Worm (Caenorhabditis elegans) whole organism, young adult: Measurements from ENCODE around the gene F53F4.17.

Experiments used
- B0019.2 ChIP-seq: fragments of 200-800 bp; sonication (Bioruptor generic); conservative IDR thresholded peaks from 2 replicates; pipeline ENCODE4 v1.3.6; 2022; ENCODE audit warnings: missing genetic modification reagents, missing genetic modification characterization, missing compliant biosample characterization
- B0035.1 ChIP-seq: sonication (generic microtip); optimal IDR thresholded peaks from 2 replicates; lab custom pipeline; 2016; ENCODE audit warnings: missing genetic modification characterization, mild to moderate bottlenecking, missing compliant biosample characterization, missing genotype, missing genetic modification reagents
- B0336.3 ChIP-seq: fragments of 200-800 bp; sonication (Bioruptor generic); IDR thresholded peaks from 2 replicates; pipeline ENCODE4 v1.3.6; 2022; ENCODE audit warnings: missing genetic modification characterization, missing compliant biosample characterization
- C17E4.6 ChIP-seq: fragments of 200-800 bp; sonication (Bioruptor generic); IDR thresholded peaks from 2 replicates; pipeline ENCODE4 v1.3.6; 2022; ENCODE audit warnings: missing genetic modification reagents, missing genetic modification characterization, missing compliant biosample characterization
- F10E7.11 ChIP-seq: sonication (generic microtip); optimal IDR thresholded peaks from 2 replicates; lab custom pipeline; 2017; ENCODE audit warnings: mild to moderate bottlenecking, missing genetic modification characterization, moderate library complexity, missing compliant biosample characterization
- T07F8.4 ChIP-seq: sonication (generic microtip); optimal IDR thresholded peaks from 2 replicates; lab custom pipeline; 2016; ENCODE audit warnings: mild to moderate bottlenecking, missing genetic modification characterization, moderate library complexity, missing compliant biosample characterization
- Y53G8AR.9 ChIP-seq: fragments of 200-800 bp; sonication (Bioruptor generic); conservative IDR thresholded peaks from 2 replicates; pipeline ENCODE4 v1.3.6; 2022; ENCODE audit warnings: missing genetic modification reagents, missing genetic modification characterization, missing compliant biosample characterization
- Y95B8A.8 ChIP-seq: fragments of 200-800 bp; sonication (Bioruptor generic); IDR thresholded peaks from 2 replicates; pipeline ENCODE4 v1.3.6; 2022; ENCODE audit warnings: missing genetic modification reagents, missing genetic modification characterization, missing compliant biosample characterization
- akir-1 ChIP-seq: fragments of 200-800 bp; sonication (Bioruptor generic); optimal IDR thresholded peaks from 2 replicates; lab custom pipeline; 2018; ENCODE audit warnings: mild to moderate bottlenecking, missing genetic modification characterization, moderate library complexity, missing compliant biosample characterization
- ama-1 ChIP-seq, 3 experiments: fragments of 150-350 bp in 1 of 3; sonication (generic microtip) in 2 of 3; optimal IDR thresholded peaks; 2 replicates each; lab custom pipeline; 2014 to 2018; ENCODE audit warnings: missing biosample characterization in 2 of 3, missing genetic modification characterization in 2 of 3, missing genetic modification reagents in 2 of 3
- aptf-2 ChIP-seq: fragments of 200-800 bp; sonication (Bioruptor generic); conservative IDR thresholded peaks from 2 replicates; pipeline ENCODE4 v1.3.6; 2022; ENCODE audit warnings: missing genetic modification reagents, missing genetic modification characterization, missing compliant biosample characterization
- aptf-3 ChIP-seq: fragments of 200-800 bp; sonication (Bioruptor generic); IDR thresholded peaks from 2 replicates; pipeline ENCODE4 v1.3.6; 2022; ENCODE audit warnings: missing genetic modification characterization, missing compliant biosample characterization
- athp-1 ChIP-seq: sonication (generic microtip); optimal IDR thresholded peaks from 2 replicates; lab custom pipeline; 2017; ENCODE audit warnings: mild to moderate bottlenecking, missing genetic modification characterization, missing compliant biosample characterization
- attf-6 ChIP-seq: fragments of 200-800 bp; sonication (Bioruptor generic); IDR thresholded peaks from 2 replicates; pipeline ENCODE4 v1.3.6; 2022; ENCODE audit warnings: missing genetic modification reagents, missing genetic modification characterization, missing compliant biosample characterization
- ceh-40 ChIP-seq: fragments of 200-800 bp; sonication (Bioruptor generic); IDR thresholded peaks from 2 replicates; pipeline ENCODE4 v1.3.6; 2022; ENCODE audit warnings: missing genetic modification characterization, missing compliant biosample characterization
- chd-7 ChIP-seq: sonication (generic microtip); optimal IDR thresholded peaks from 2 replicates; lab custom pipeline; 2016; ENCODE audit warnings: mild to moderate bottlenecking, missing genetic modification characterization, moderate library complexity, missing compliant biosample characterization
- die-1 ChIP-seq: sonication (generic microtip); optimal IDR thresholded peaks from 2 replicates; lab custom pipeline; 2016; ENCODE audit warnings: missing genotype, mild to moderate bottlenecking, missing genetic modification characterization, missing compliant biosample characterization
- efl-1 ChIP-seq: fragments of 150-350 bp; optimal IDR thresholded peaks from 2 replicates; lab custom pipeline; 2014; ENCODE audit warnings: missing biosample characterization, missing genetic modification reagents, missing genetic modification characterization
- egl-44 ChIP-seq: fragments of 200-800 bp; sonication (Bioruptor generic); IDR thresholded peaks from 2 replicates; pipeline ENCODE4 v1.3.6; 2022; ENCODE audit warnings: missing genetic modification reagents, missing genetic modification characterization, missing compliant biosample characterization
- egrh-3 ChIP-seq: fragments of 200-800 bp; sonication (Bioruptor generic); IDR thresholded peaks from 2 replicates; pipeline ENCODE4 v1.3.6; 2022; ENCODE audit warnings: missing genetic modification reagents, missing genetic modification characterization, missing compliant biosample characterization
- ekl-4 ChIP-seq: fragments of 200-800 bp; sonication (Bioruptor generic); IDR thresholded peaks from 2 replicates; pipeline ENCODE4 v1.3.6; 2022; ENCODE audit warnings: missing genetic modification reagents, missing genetic modification characterization, missing compliant biosample characterization
- gei-17 ChIP-seq: fragments of 200-800 bp; sonication (Bioruptor generic); optimal IDR thresholded peaks from 2 replicates; lab custom pipeline; 2018; ENCODE audit warnings: mild to moderate bottlenecking, missing genetic modification characterization, missing compliant biosample characterization
- him-1 ChIP-seq: sonication (generic microtip); optimal IDR thresholded peaks from 2 replicates; lab custom pipeline; 2016; ENCODE audit warnings: missing genotype, missing genetic modification reagents, missing genetic modification characterization, missing compliant biosample characterization
- hlh-26 ChIP-seq: fragments of 200-800 bp; sonication (Bioruptor generic); conservative IDR thresholded peaks from 2 replicates; pipeline ENCODE4 v1.3.6; 2022; ENCODE audit warnings: missing genetic modification reagents, missing genetic modification characterization, missing compliant biosample characterization
- hmg-20 ChIP-seq: fragments of 200-800 bp; sonication (Bioruptor generic); IDR thresholded peaks from 2 replicates; pipeline ENCODE4 v1.3.6; 2022; ENCODE audit warnings: missing genetic modification reagents, missing genetic modification characterization, missing compliant biosample characterization
- hsf-1 ChIP-seq: fragments of 200-800 bp; sonication (Bioruptor generic); IDR thresholded peaks from 2 replicates; pipeline ENCODE4 v1.3.6; 2022; ENCODE audit warnings: missing genetic modification reagents, missing genetic modification characterization, missing compliant biosample characterization
- let-526 ChIP-seq: fragments of 200-800 bp; sonication (Bioruptor generic); IDR thresholded peaks from 2 replicates; pipeline ENCODE4 v1.3.6; 2022; ENCODE audit warnings: missing genetic modification reagents, missing genetic modification characterization, missing compliant biosample characterization
- lin-35 ChIP-seq, 3 experiments: fragments of 150-350 bp in 2 of 3; sonication (generic microtip) in 1 of 3; optimal IDR thresholded peaks; 2 replicates each; lab custom pipeline; 2014 to 2018; ENCODE audit warnings: missing biosample characterization in 3 of 3, missing genetic modification characterization in 3 of 3, missing genetic modification reagents in 3 of 3
- lsl-1 ChIP-seq: fragments of 200-800 bp; sonication (Bioruptor generic); optimal IDR thresholded peaks from 2 replicates; lab custom pipeline; 2018; ENCODE audit warnings: mild to moderate bottlenecking, missing genetic modification characterization, moderate library complexity, missing compliant biosample characterization
- lsy-27 ChIP-seq: sonication (generic microtip); optimal IDR thresholded peaks from 2 replicates; lab custom pipeline; 2017; ENCODE audit warnings: missing genetic modification characterization, mild to moderate bottlenecking, missing compliant biosample characterization, antibody characterized with exemption, missing genotype, borderline replicate concordance; ENCODE audit not compliant: insufficient read depth
- madf-10 ChIP-seq: sonication (generic microtip); optimal IDR thresholded peaks from 2 replicates; lab custom pipeline; 2016; ENCODE audit warnings: mild to moderate bottlenecking, missing genetic modification characterization, missing compliant biosample characterization
- mcd-1 ChIP-seq: fragments of 200-800 bp; sonication (Bioruptor generic); IDR thresholded peaks from 2 replicates; pipeline ENCODE4 v1.3.6; 2022; ENCODE audit warnings: missing genetic modification reagents, missing genetic modification characterization, missing compliant biosample characterization
- mes-4 ChIP-seq: sonication (generic microtip); optimal IDR thresholded peaks from 2 replicates; lab custom pipeline; 2016; ENCODE audit warnings: missing genotype, missing genetic modification characterization, missing compliant biosample characterization
- nfya-1 ChIP-seq: sonication (generic microtip); optimal IDR thresholded peaks from 2 replicates; lab custom pipeline; 2017; ENCODE audit warnings: antibody characterized with exemption, missing compliant biosample characterization, missing genetic modification characterization, borderline replicate concordance; ENCODE audit not compliant: insufficient read depth
- nfya-2 ChIP-seq: fragments of 200-800 bp; sonication (Bioruptor generic); IDR thresholded peaks from 2 replicates; pipeline ENCODE4 v1.3.6; 2022; ENCODE audit warnings: missing genetic modification reagents, missing genetic modification characterization, missing compliant biosample characterization
- nhr-27 ChIP-seq: fragments of 200-800 bp; sonication (Bioruptor generic); optimal IDR thresholded peaks from 2 replicates; lab custom pipeline; 2018; ENCODE audit warnings: mild to moderate bottlenecking, missing genetic modification characterization, moderate library complexity, missing compliant biosample characterization
- nhr-90 ChIP-seq: sonication (generic microtip); optimal IDR thresholded peaks from 2 replicates; lab custom pipeline; 2016; ENCODE audit warnings: missing genotype, mild to moderate bottlenecking, missing genetic modification characterization, missing compliant biosample characterization
- rcor-1 ChIP-seq: fragments of 200-800 bp; sonication (Bioruptor generic); IDR thresholded peaks from 2 replicates; pipeline ENCODE4 v1.3.6; 2022; ENCODE audit warnings: missing genetic modification reagents, missing genetic modification characterization, missing compliant biosample characterization
- repo-1 ChIP-seq: sonication (generic microtip); optimal IDR thresholded peaks from 2 replicates; lab custom pipeline; 2017; ENCODE audit warnings: mild to moderate bottlenecking, missing genetic modification characterization, missing compliant biosample characterization
- rpc-1 ChIP-seq, 2 experiments: fragments of 150-350 bp in 1 of 2; sonication (generic microtip) in 1 of 2; optimal IDR thresholded peaks; 2 replicates each; lab custom pipeline; 2014 to 2018; ENCODE audit warnings: missing biosample characterization in 1 of 2, missing genetic modification characterization in 1 of 2, missing genetic modification reagents in 1 of 2, missing genotype in 1 of 2
- sea-2 ChIP-seq: fragments of 200-800 bp; sonication (Bioruptor generic); IDR thresholded peaks from 2 replicates; pipeline ENCODE4 v1.3.6; 2022; ENCODE audit warnings: missing genetic modification characterization, missing compliant biosample characterization
- snpc-1.3 ChIP-seq: sonication (generic microtip); optimal IDR thresholded peaks from 2 replicates; lab custom pipeline; 2017; ENCODE audit warnings: missing genetic modification characterization, mild to moderate bottlenecking, missing compliant biosample characterization, antibody characterized with exemption, moderate library complexity, missing genotype, missing genetic modification reagents; ENCODE audit not compliant: insufficient read depth
- somi-1 ChIP-seq: fragments of 200-800 bp; sonication (Bioruptor generic); optimal IDR thresholded peaks from 2 replicates; lab custom pipeline; 2018; ENCODE audit warnings: mild to moderate bottlenecking, missing genetic modification characterization, missing compliant biosample characterization
- sptf-2 ChIP-seq: fragments of 200-800 bp; sonication (Bioruptor generic); optimal IDR thresholded peaks from 2 replicates; lab custom pipeline; 2018; ENCODE audit warnings: mild to moderate bottlenecking, missing genetic modification characterization, missing compliant biosample characterization
- tbp1 ChIP-seq: fragments of 200-800 bp; sonication (Bioruptor generic); optimal IDR thresholded peaks from 2 replicates; lab custom pipeline; 2018; ENCODE audit warnings: mild to moderate bottlenecking, missing genetic modification characterization, missing compliant biosample characterization
- unc-130 ChIP-seq: sonication (generic microtip); optimal IDR thresholded peaks from 2 replicates; lab custom pipeline; 2016; ENCODE audit warnings: missing genetic modification reagents, missing genetic modification characterization, missing compliant biosample characterization
- unc-62 ChIP-seq: fragments of 150-350 bp; optimal IDR thresholded peaks from 2 replicates; lab custom pipeline; 2014; ENCODE audit warnings: missing biosample characterization, missing genetic modification reagents, missing genetic modification characterization
- zfh-2 ChIP-seq: fragments of 200-800 bp; sonication (Bioruptor generic); conservative IDR thresholded peaks from 2 replicates; pipeline ENCODE4 v1.3.6; 2022; ENCODE audit warnings: missing genetic modification reagents, missing genetic modification characterization, missing compliant biosample characterization

The F53F4.17 gene

ce11 chrV:13556746-13557145 is 31.3 kb upstream of the F53F4.17 start, which contains the start of gene cav-2:
Gene cav-2 (plus strand): TSS chrV:13557104.
- TF ChIP-seq lsl-1 (GFP tag; lab: Kevin White, UChicago), result peak; percentile 36
- TF ChIP-seq attf-6, result no peak
- TF ChIP-seq nhr-27 (tag; lab: Kevin White, UChicago), result peak; percentile 57
- no peak for TF ChIP-seq zfh-2 (GFP tag; lab: Robert Waterston, UW)
- peak; percentile 85 for TF ChIP-seq mcd-1 (GFP tag; lab: Robert Waterston, UW)
- no peak for TF ChIP-seq nhr-90 (tag; lab: Kevin White, UChicago)
- TF ChIP-seq hsf-1 (GFP tag; lab: Robert Waterston, UW), result no peak
- peak; percentile 66; the same call in 1 of the 2 replicates for TF ChIP-seq hmg-20 (GFP tag; lab: Robert Waterston, UW)
- no peak for TF ChIP-seq T07F8.4 (tag; lab: Kevin White, UChicago)
- peak; percentile 74 for TF ChIP-seq efl-1 (GFP tag; lab: Kevin White, UChicago)
- TF ChIP-seq ekl-4 (GFP tag; lab: Robert Waterston, UW), result 0 out of 2 replicates have a peak, but pooled peaks have one; percentile 52
- no peak for TF ChIP-seq somi-1 (GFP tag; lab: Kevin White, UChicago)
- TF ChIP-seq Y95B8A.8 (GFP tag; lab: Robert Waterston, UW), result peak; percentile 71; the same call in 1 of the 2 replicates
- TF ChIP-seq madf-10 (tag; lab: Kevin White, UChicago), result peak; percentile 27
- TF ChIP-seq C17E4.6, result no peak
- TF ChIP-seq sea-2 (GFP tag; lab: Robert Waterston, UW), result no peak
- peak; percentile 97 for TF ChIP-seq unc-130 (GFP tag; lab: Kevin White, UChicago)
- TF ChIP-seq him-1 (tag; lab: Kevin White, UChicago), result peak; percentile 61
- no peak for TF ChIP-seq nfya-1 (tag; lab: Kevin White, UChicago)
- no peak for TF ChIP-seq ama-1 (optimal IDR thresholded peaks at IDR 0.05; lab: Kevin White, UChicago)
- TF ChIP-seq ama-1 (GFP tag; optimal IDR thresholded peaks at IDR 0.05; lab: Kevin White, UChicago), result no peak
- peak; percentile 33; the same call in 1 of the 2 replicates for TF ChIP-seq egl-44 (GFP tag; lab: Robert Waterston, UW)
- no peak for TF ChIP-seq B0019.2 (GFP tag; lab: Robert Waterston, UW)
- no peak for TF ChIP-seq lsy-27 (tag; lab: Kevin White, UChicago)
- no peak for TF ChIP-seq aptf-3 (GFP tag; lab: Robert Waterston, UW)
- no peak for TF ChIP-seq nfya-2 (GFP tag; lab: Robert Waterston, UW)
- peak; percentile 58 for TF ChIP-seq chd-7
- no peak for TF ChIP-seq die-1 (tag; lab: Kevin White, UChicago)
- peak; percentile 4 for TF ChIP-seq tbp1
- TF ChIP-seq hlh-26, result no peak
- peak; percentile 11 for TF ChIP-seq athp-1
- TF ChIP-seq F10E7.11 (tag; lab: Kevin White, UChicago), result no peak
- peak; percentile 78 for TF ChIP-seq let-526 (GFP tag; lab: Robert Waterston, UW)
- TF ChIP-seq unc-62, result no peak
- no peak for TF ChIP-seq egrh-3
- TF ChIP-seq rcor-1 (GFP tag; lab: Robert Waterston, UW), result peak; percentile 71
- TF ChIP-seq aptf-2 (GFP tag; lab: Robert Waterston, UW), result 0 out of 2 replicates have a peak, but pooled peaks have one; percentile 25
- no peak for TF ChIP-seq rpc-1 (optimal IDR thresholded peaks at IDR 0.05; lab: Kevin White, UChicago)
- TF ChIP-seq rpc-1 (tag; optimal IDR thresholded peaks at IDR 0.05; lab: Kevin White, UChicago), result no peak
- TF ChIP-seq mes-4 (tag; lab: Kevin White, UChicago), result no peak
- TF ChIP-seq Y53G8AR.9 (GFP tag; lab: Robert Waterston, UW), result no peak
- no peak for TF ChIP-seq snpc-1.3 (tag; lab: Kevin White, UChicago)
- no peak for TF ChIP-seq akir-1 (GFP tag; lab: Kevin White, UChicago)
- no peak for TF ChIP-seq ceh-40 (GFP tag; lab: Robert Waterston, UW)
- TF ChIP-seq lin-35 (GFP tag; optimal IDR thresholded peaks at IDR 0.05; lab: Kevin White, UChicago), result peak in 2 of 3 experiments; percentile 77 to 88
- TF ChIP-seq sptf-2, result no peak
- no peak for TF ChIP-seq repo-1 (tag; lab: Kevin White, UChicago)
- TF ChIP-seq gei-17 (GFP tag; lab: Kevin White, UChicago), result peak; percentile 9
- TF ChIP-seq B0035.1 (tag; lab: Kevin White, UChicago), result peak; percentile 88
- TF ChIP-seq B0336.3 (GFP tag; lab: Robert Waterston, UW), result peak; percentile 61; the same call in 1 of the 2 replicates
